Fruit fly (Drosophila melanogaster): Measurements from ENCODE around the gene Sod1.

dm6 chr3L:11155380-11155779 is 41.8 kb upstream of the Sod1 start:
- TF ChIP-seq h (optimal IDR thresholded peaks at IDR 0.05) = no peak
- TF ChIP-seq ttk (optimal IDR thresholded peaks at IDR 0.05) = no peak
- no peak for TF ChIP-seq Sin3A (optimal IDR thresholded peaks at IDR 0.05)
- no peak for TF ChIP-seq insv (optimal IDR thresholded peaks at IDR 0.05)
- TF ChIP-seq psq (optimal IDR thresholded peaks at IDR 0.05) = no peak
